Worm (Caenorhabditis elegans) whole organism, midembryonic: ENCODE data around the gene srr-9.

Experiments used
- T22C8.4 ChIP-seq: fragments of 200-800 bp; sonication (Bioruptor generic); IDR thresholded peaks from 2 replicates; pipeline ENCODE4 v1.3.6; 2022; ENCODE audit warnings: missing genetic modification characterization, missing compliant biosample characterization
- ref-1 ChIP-seq: fragments of 200-800 bp; sonication (Bioruptor generic); conservative IDR thresholded peaks from 2 replicates; pipeline ENCODE4 v1.3.6; 2022; ENCODE audit warnings: missing genetic modification reagents, missing genetic modification characterization, missing compliant biosample characterization

- TF ChIP-seq T22C8.4 (GFP tag; lab: Robert Waterston, UW) (no peak), ref-1 (no peak)
These were observed 11.6 kb upstream of the srr-9 start for ce11 chrV:7726202-7726601.
